Fruit fly (Drosophila melanogaster) whole organism, prepupa: ENCODE results near the gene CG42680.
A peak's percentile ranks its signal among the peaks of the same experiment; 100 is the strongest.

Experiments
- Blimp-1 ChIP-seq: fragments of 200-800 bp; sonication (Bioruptor generic); optimal IDR thresholded peaks from 3 replicates; lab custom pipeline; 2017; ENCODE audit warnings: missing biosample characterization, missing genetic modification characterization, mild to moderate bottlenecking, moderate library complexity, missing genetic modification reagents
- CG10631 ChIP-seq: fragments of 200-800 bp; sonication (Bioruptor generic); optimal IDR thresholded peaks from 2 replicates; lab custom pipeline; 2016; ENCODE audit warnings: missing biosample characterization, missing genetic modification characterization
- CG10669 ChIP-seq: fragments of 200-800 bp; sonication (Bioruptor generic); optimal IDR thresholded peaks from 3 replicates; lab custom pipeline; 2018; ENCODE audit warnings: missing biosample characterization, mild to moderate bottlenecking, missing genetic modification characterization, moderate library complexity
- CG11294 ChIP-seq: fragments of 200-800 bp; sonication (Bioruptor generic); IDR thresholded peaks from 2 replicates; pipeline ENCODE4 v1.3.6; 2022; ENCODE audit warnings: missing biosample characterization, missing genetic modification characterization
- CG11762 ChIP-seq: fragments of 200-800 bp; sonication (Bioruptor generic); optimal IDR thresholded peaks from 3 replicates; lab custom pipeline; 2016; ENCODE audit warnings: missing biosample characterization, missing genetic modification characterization; ENCODE audit not compliant: insufficient read depth
- CG11902 ChIP-seq: fragments of 200-800 bp; sonication (Bioruptor generic); optimal IDR thresholded peaks from 3 replicates; lab custom pipeline; 2016; ENCODE audit warnings: missing biosample characterization, missing genetic modification characterization
- CG15336 ChIP-seq: fragments of 200-800 bp; sonication (Bioruptor generic); IDR thresholded peaks from 2 replicates; pipeline ENCODE4 v1.3.6; 2022; ENCODE audit warnings: missing biosample characterization, missing genetic modification characterization
- CG1621 ChIP-seq: fragments of 200-800 bp; sonication (Bioruptor generic); optimal IDR thresholded peaks from 3 replicates; lab custom pipeline; 2018; ENCODE audit warnings: missing biosample characterization, mild to moderate bottlenecking, missing genetic modification characterization
- CG16779 ChIP-seq: fragments of 200-800 bp; sonication (Bioruptor generic); optimal IDR thresholded peaks from 3 replicates; lab custom pipeline; 2017; ENCODE audit warnings: missing biosample characterization, mild to moderate bottlenecking, missing genetic modification characterization
- CG3032 ChIP-seq: fragments of 200-800 bp; optimal IDR thresholded peaks from 2 replicates; lab custom pipeline; 2019; ENCODE audit warnings: missing biosample characterization, mild to moderate bottlenecking, missing genetic modification characterization, moderate library complexity
- CG31627 ChIP-seq: fragments of 200-800 bp; sonication (Bioruptor generic); optimal IDR thresholded peaks from 3 replicates; lab custom pipeline; 2016; ENCODE audit warnings: missing biosample characterization, missing genetic modification characterization
- CG32006 ChIP-seq: fragments of 200-800 bp; sonication (Bioruptor generic); optimal IDR thresholded peaks from 3 replicates; lab custom pipeline; 2017; ENCODE audit warnings: missing biosample characterization, mild to moderate bottlenecking, missing genetic modification characterization
- CG34406 ChIP-seq: fragments of 200-800 bp; sonication (Bioruptor generic); optimal IDR thresholded peaks from 3 replicates; lab custom pipeline; 2016; ENCODE audit warnings: missing biosample characterization, missing genetic modification characterization
- CG3919 ChIP-seq: fragments of 200-800 bp; sonication (Bioruptor generic); optimal IDR thresholded peaks from 3 replicates; lab custom pipeline; 2016; ENCODE audit warnings: missing biosample characterization, missing genetic modification characterization
- CG4318 ChIP-seq: fragments of 200-800 bp; sonication (Bioruptor generic); optimal IDR thresholded peaks from 3 replicates; lab custom pipeline; 2017; ENCODE audit warnings: missing biosample characterization, mild to moderate bottlenecking, missing genetic modification characterization
- CG6163 ChIP-seq: fragments of 200-800 bp; sonication (Bioruptor generic); IDR thresholded peaks from 3 replicates; pipeline ENCODE4 v1.3.6; 2022; ENCODE audit warnings: missing biosample characterization, missing genetic modification characterization
- CG6792 ChIP-seq: fragments of 200-800 bp; sonication (Bioruptor generic); optimal IDR thresholded peaks from 3 replicates; lab custom pipeline; 2016; ENCODE audit warnings: missing biosample characterization, missing genetic modification characterization
- CG6808 ChIP-seq: fragments of 200-800 bp; sonication (Bioruptor generic); optimal IDR thresholded peaks from 3 replicates; lab custom pipeline; 2017; ENCODE audit warnings: missing biosample characterization, missing genetic modification characterization, mild to moderate bottlenecking, moderate library complexity, missing genetic modification reagents
- CG6854 ChIP-seq: fragments of 200-800 bp; sonication (Bioruptor generic); optimal IDR thresholded peaks from 2 replicates; lab custom pipeline; 2017; ENCODE audit warnings: missing biosample characterization, mild to moderate bottlenecking, missing genetic modification characterization
- CG8119 ChIP-seq: fragments of 200-800 bp; sonication (Bioruptor generic); IDR thresholded peaks from 3 replicates; pipeline ENCODE4 v1.3.6; 2022; ENCODE audit warnings: missing biosample characterization, missing genetic modification characterization
- CG8319 ChIP-seq: fragments of 200-800 bp; sonication (Bioruptor generic); optimal IDR thresholded peaks from 3 replicates; lab custom pipeline; 2016; ENCODE audit warnings: missing biosample characterization, missing genetic modification characterization
- CG8632 ChIP-seq: fragments of 200-800 bp; sonication (Bioruptor generic); optimal IDR thresholded peaks from 3 replicates; lab custom pipeline; 2016; ENCODE audit warnings: missing biosample characterization, missing genetic modification characterization
- CG9139 ChIP-seq: fragments of 200-800 bp; sonication (Bioruptor generic); optimal IDR thresholded peaks from 3 replicates; lab custom pipeline; 2017; ENCODE audit warnings: missing biosample characterization, mild to moderate bottlenecking, missing genetic modification characterization
- Eip75B ChIP-seq: fragments of 200-800 bp; sonication (Bioruptor generic); optimal IDR thresholded peaks from 3 replicates; lab custom pipeline; 2016; ENCODE audit warnings: missing biosample characterization, missing genetic modification characterization
- Eip93F ChIP-seq: fragments of 200-800 bp; sonication (Bioruptor generic); optimal IDR thresholded peaks from 2 replicates; lab custom pipeline; 2016; ENCODE audit warnings: missing biosample characterization, mild to moderate bottlenecking, missing genetic modification characterization
- Ets96B ChIP-seq: fragments of 200-800 bp; optimal IDR thresholded peaks from 2 replicates; lab custom pipeline; 2019; ENCODE audit warnings: missing biosample characterization, mild to moderate bottlenecking, missing genetic modification characterization, moderate library complexity
- Hr38 ChIP-seq: sonication (Bioruptor generic); optimal IDR thresholded peaks from 2 replicates; lab custom pipeline; 2016; ENCODE audit warnings: missing biosample characterization, missing genetic modification characterization
- Hr39 ChIP-seq: fragments of 200-800 bp; sonication (Bioruptor generic); optimal IDR thresholded peaks from 2 replicates; lab custom pipeline; 2016; ENCODE audit warnings: missing biosample characterization, missing genetic modification characterization
- Hr4 ChIP-seq: fragments of 200-800 bp; sonication (Bioruptor generic); optimal IDR thresholded peaks from 3 replicates; lab custom pipeline; 2016; ENCODE audit warnings: missing biosample characterization, missing genetic modification characterization
- Lpt ChIP-seq: fragments of 200-800 bp; sonication (Bioruptor generic); optimal IDR thresholded peaks from 3 replicates; lab custom pipeline; 2016; ENCODE audit warnings: missing biosample characterization, missing genetic modification characterization
- Met ChIP-seq: fragments of 200-800 bp; sonication (Bioruptor generic); optimal IDR thresholded peaks from 3 replicates; lab custom pipeline; 2016; ENCODE audit warnings: missing biosample characterization, missing genetic modification characterization
- OdsH ChIP-seq: fragments of 200-800 bp; sonication (Bioruptor generic); optimal IDR thresholded peaks from 3 replicates; lab custom pipeline; 2016; ENCODE audit warnings: missing biosample characterization, missing genetic modification characterization
- Sox102F ChIP-seq: fragments of 200-800 bp; sonication (Bioruptor generic); optimal IDR thresholded peaks from 2 replicates; lab custom pipeline; 2016; ENCODE audit warnings: missing biosample characterization, mild to moderate bottlenecking, missing genetic modification characterization
- Sox14 ChIP-seq: fragments of 200-800 bp; sonication (Bioruptor generic); optimal IDR thresholded peaks from 3 replicates; lab custom pipeline; 2016; ENCODE audit warnings: missing biosample characterization, missing genetic modification characterization
- Sox15 ChIP-seq: fragments of 200-800 bp; sonication (Bioruptor generic); optimal IDR thresholded peaks from 3 replicates; lab custom pipeline; 2016; ENCODE audit warnings: missing biosample characterization, missing genetic modification characterization
- achi ChIP-seq: fragments of 200-800 bp; sonication (Bioruptor generic); optimal IDR thresholded peaks from 3 replicates; lab custom pipeline; 2016; ENCODE audit warnings: missing biosample characterization, missing genetic modification characterization
- acj6 ChIP-seq: fragments of 200-800 bp; sonication (Bioruptor generic); optimal IDR thresholded peaks from 3 replicates; lab custom pipeline; 2016; ENCODE audit warnings: missing biosample characterization, missing genetic modification characterization
- cyc ChIP-seq: fragments of 200-800 bp; sonication (Bioruptor generic); optimal IDR thresholded peaks from 3 replicates; lab custom pipeline; 2016; ENCODE audit warnings: missing biosample characterization, missing genetic modification characterization
- dac ChIP-seq: fragments of 200-800 bp; sonication (Bioruptor generic); optimal IDR thresholded peaks from 2 replicates; lab custom pipeline; 2017; ENCODE audit warnings: missing biosample characterization, mild to moderate bottlenecking, missing genetic modification characterization
- dsx ChIP-seq: fragments of 200-800 bp; optimal IDR thresholded peaks from 3 replicates; lab custom pipeline; 2019; ENCODE audit warnings: missing biosample characterization, mild to moderate bottlenecking, missing genetic modification characterization, moderate library complexity; ENCODE audit not compliant: poor library complexity, severe bottlenecking
- eg ChIP-seq: fragments of 200-800 bp; sonication (Bioruptor generic); IDR thresholded peaks from 3 replicates; pipeline ENCODE4 v1.3.6; 2022; ENCODE audit warnings: missing biosample characterization, missing genetic modification characterization
- fd85E ChIP-seq: fragments of 200-800 bp; sonication (Bioruptor generic); optimal IDR thresholded peaks from 3 replicates; lab custom pipeline; 2016; ENCODE audit warnings: missing biosample characterization, missing genetic modification characterization
- fkh ChIP-seq: fragments of 200-800 bp; sonication (Bioruptor generic); optimal IDR thresholded peaks from 3 replicates; lab custom pipeline; 2017; ENCODE audit warnings: missing biosample characterization, mild to moderate bottlenecking, missing genetic modification characterization, moderate library complexity
- net ChIP-seq: fragments of 200-800 bp; sonication (Bioruptor generic); optimal IDR thresholded peaks from 3 replicates; lab custom pipeline; 2016; ENCODE audit warnings: missing biosample characterization, missing genetic modification characterization
- pdm3 ChIP-seq: fragments of 200-800 bp; sonication (Bioruptor generic); optimal IDR thresholded peaks from 3 replicates; lab custom pipeline; 2016; ENCODE audit warnings: missing biosample characterization, missing genetic modification characterization
- salr ChIP-seq, 2 experiments: fragments of 200-800 bp; sonication (Bioruptor generic); optimal IDR thresholded peaks; 3 replicates each; lab custom pipeline; 2016 to 2018; ENCODE audit warnings: missing biosample characterization in 2 of 2, missing genetic modification characterization in 2 of 2, mild to moderate bottlenecking in 1 of 2
- topi ChIP-seq: fragments of 200-800 bp; sonication (Bioruptor generic); optimal IDR thresholded peaks from 3 replicates; lab custom pipeline; 2016; ENCODE audit warnings: missing biosample characterization, missing genetic modification characterization
- vri ChIP-seq: fragments of 200-800 bp; sonication (Bioruptor generic); optimal IDR thresholded peaks from 3 replicates; lab custom pipeline; 2016; ENCODE audit warnings: missing biosample characterization, mild to moderate bottlenecking, missing genetic modification characterization

CG42680 gene

dm6 chr2L:14574852-14575251 is 13.2 kb downstream of the CG42680 start (continued):
- TF ChIP-seq CG15336 (GFP tag; lab: Robert Waterston, UW) (0 out of 2 replicates have a peak, but pooled peaks have one; percentile 19), CG6808 (GFP tag; lab: Kevin White, UChicago) (peak; percentile 42), CG11762 (GFP tag; lab: Kevin White, UChicago) (no peak), CG11294 (GFP tag; lab: Robert Waterston, UW) (no peak), CG11902 (no peak), Met (peak; percentile 27), CG6163 (GFP tag; lab: Robert Waterston, UW) (no peak), eg (GFP tag; lab: Robert Waterston, UW) (no peak), Hr4 (GFP tag; lab: Kevin White, UChicago) (peak; percentile 14), CG1621 (tag; lab: Kevin White, UChicago) (no peak), Eip93F (GFP tag; lab: Kevin White, UChicago) (no peak), CG34406 (no peak), Sox15 (GFP tag; lab: Kevin White, UChicago) (no peak), cyc (GFP tag; lab: Kevin White, UChicago) (no peak), pdm3 (peak; percentile 38), Hr38 (GFP tag; lab: Kevin White, UChicago) (no peak), CG8319 (no peak), Lpt (GFP tag; lab: Kevin White, UChicago) (peak; percentile 36), Eip75B (peak; percentile 46), CG8632 (peak; percentile 0), vri (GFP tag; lab: Kevin White, UChicago) (no peak), Hr39 (GFP tag; lab: Kevin White, UChicago) (no peak), Ets96B (peak; percentile 39), CG31627 (GFP tag; lab: Kevin White, UChicago) (no peak), CG10669 (GFP tag; lab: Kevin White, UChicago) (peak; percentile 31), Sox14 (GFP tag; lab: Kevin White, UChicago) (peak; percentile 36), dac (no peak), dsx (GFP tag; lab: Kevin White, UChicago) (no peak), salr (GFP tag; optimal IDR thresholded peaks at IDR 0.05; lab: Kevin White, UChicago) (no peak), acj6 (peak; percentile 5), Sox102F (GFP tag; lab: Kevin White, UChicago) (peak; percentile 7), CG9139 (no peak)

- TF ChIP-seq CG3032 (tag; lab: Kevin White, UChicago) (peak; percentile 31), Blimp-1 (GFP tag; lab: Kevin White, UChicago) (peak; percentile 64), CG32006 (GFP tag; lab: Kevin White, UChicago) (peak; percentile 63), CG6792 (GFP tag; lab: Kevin White, UChicago) (peak; percentile 87), CG6808 (GFP tag; lab: Kevin White, UChicago) (peak; percentile 35), CG10669 (GFP tag; lab: Kevin White, UChicago) (peak; percentile 55), CG10631 (GFP tag; lab: Kevin White, UChicago) (peak; percentile 66), CG4318 (GFP tag; lab: Kevin White, UChicago) (peak; percentile 14), Met (peak; percentile 92), dsx (GFP tag; lab: Kevin White, UChicago) (peak; percentile 55), CG34406 (peak; percentile 81), CG8319 (peak; percentile 67), achi (GFP tag; lab: Kevin White, UChicago) (peak; percentile 76), CG3919 (peak; percentile 81), net (GFP tag; lab: Kevin White, UChicago) (peak; percentile 58), vri (GFP tag; lab: Kevin White, UChicago) (peak; percentile 73), fkh (GFP tag; lab: Kevin White, UChicago) (no peak), fd85E (GFP tag; lab: Kevin White, UChicago) (peak; percentile 47), CG31627 (GFP tag; lab: Kevin White, UChicago) (peak; percentile 83), topi (GFP tag; lab: Kevin White, UChicago) (peak; percentile 92), CG15336 (GFP tag; lab: Robert Waterston, UW) (peak; percentile 91), Eip93F (GFP tag; lab: Kevin White, UChicago) (peak; percentile 89), CG1621 (tag; lab: Kevin White, UChicago) (no peak), Hr39 (GFP tag; lab: Kevin White, UChicago) (peak; percentile 79), CG6854 (peak; percentile 65), OdsH (GFP tag; lab: Kevin White, UChicago) (peak; percentile 80), CG8119 (peak; percentile 88), pdm3 (peak; percentile 81), CG16779 (tag; lab: Kevin White, UChicago) (peak; percentile 57), acj6 (peak; percentile 78), CG11762 (GFP tag; lab: Kevin White, UChicago) (peak; percentile 60)
These were observed 14.7 kb downstream of the CG42680 start for dm6 chr2L:14573216-14573909.
